Fruit fly (Drosophila melanogaster) whole organism, embryonic: Measurements from ENCODE around the gene sing.
A peak's percentile ranks its signal among the peaks of the same experiment; 100 is the strongest.

ENCODE experiments used
- Abd-B ChIP-seq: fragments of 200-800 bp; sonication (Bioruptor generic); optimal IDR thresholded peaks from 2 replicates; lab custom pipeline; 2018; ENCODE audit warnings: missing biosample characterization, mild to moderate bottlenecking, missing genetic modification characterization, moderate library complexity
- Adf1 ChIP-seq: fragments of 200-800 bp; sonication (Bioruptor generic); IDR thresholded peaks from 2 replicates; pipeline ENCODE4 v1.3.6; 2022; ENCODE audit warnings: missing biosample characterization, missing genetic modification characterization
- Aef1 ChIP-seq: fragments of 200-800 bp; sonication (Bioruptor generic); IDR thresholded peaks from 3 replicates; pipeline ENCODE4 v1.3.6; 2022; ENCODE audit warnings: missing biosample characterization, missing genetic modification characterization
- Atf6 ChIP-seq: fragments of 200-800 bp; sonication (Bioruptor generic); IDR thresholded peaks from 2 replicates; pipeline ENCODE4 v1.3.6; 2022; ENCODE audit warnings: missing biosample characterization, missing genetic modification characterization
- CG13296 ChIP-seq: fragments of 200-800 bp; sonication (Bioruptor generic); optimal IDR thresholded peaks from 3 replicates; lab custom pipeline; 2018; ENCODE audit warnings: missing biosample characterization, mild to moderate bottlenecking, missing genetic modification characterization
- CG14710 ChIP-seq: fragments of 200-800 bp; sonication (Bioruptor generic); optimal IDR thresholded peaks from 3 replicates; lab custom pipeline; 2019; ENCODE audit warnings: missing biosample characterization, mild to moderate bottlenecking, missing genetic modification characterization, moderate library complexity
- CG15696 ChIP-seq: fragments of 200-800 bp; sonication (Bioruptor generic); optimal IDR thresholded peaks from 2 replicates; lab custom pipeline; 2019; ENCODE audit warnings: missing biosample characterization, mild to moderate bottlenecking, missing genetic modification characterization, moderate library complexity
- CG17359 ChIP-seq: fragments of 200-800 bp; sonication (Bioruptor generic); optimal IDR thresholded peaks from 3 replicates; lab custom pipeline; 2018; ENCODE audit warnings: missing biosample characterization, mild to moderate bottlenecking, missing genetic modification characterization, moderate library complexity
- CG17829 ChIP-seq: fragments of 200-800 bp; optimal IDR thresholded peaks from 2 replicates; lab custom pipeline; 2019; ENCODE audit warnings: missing biosample characterization, mild to moderate bottlenecking, missing genetic modification characterization, moderate library complexity
- CG30020 ChIP-seq: fragments of 200-800 bp; optimal IDR thresholded peaks from 2 replicates; lab custom pipeline; 2019; ENCODE audit warnings: missing biosample characterization, mild to moderate bottlenecking, missing genetic modification characterization, moderate library complexity
- CG30431 ChIP-seq: fragments of 200-800 bp; sonication (Bioruptor generic); optimal IDR thresholded peaks from 2 replicates; lab custom pipeline; 2017; ENCODE audit warnings: missing biosample characterization, missing genetic modification characterization
- CG3065 ChIP-seq: fragments of 200-800 bp; sonication (Bioruptor generic); optimal IDR thresholded peaks from 2 replicates; lab custom pipeline; 2016; ENCODE audit warnings: missing biosample characterization, missing genetic modification characterization
- CG31441 ChIP-seq: fragments of 200-800 bp; sonication (Bioruptor generic); IDR thresholded peaks from 2 replicates; pipeline ENCODE4 v1.3.6; 2022; ENCODE audit warnings: missing biosample characterization, missing genetic modification characterization
- CG3281 ChIP-seq: fragments of 200-800 bp; sonication (Bioruptor generic); optimal IDR thresholded peaks from 3 replicates; lab custom pipeline; 2017; ENCODE audit warnings: missing biosample characterization, mild to moderate bottlenecking, missing genetic modification characterization
- CG34376 ChIP-seq: fragments of 200-800 bp; sonication (Bioruptor generic); optimal IDR thresholded peaks from 2 replicates; lab custom pipeline; 2018; ENCODE audit warnings: missing biosample characterization, mild to moderate bottlenecking, missing genetic modification characterization
- CG3838 ChIP-seq: fragments of 200-800 bp; sonication (Bioruptor generic); optimal IDR thresholded peaks from 3 replicates; lab custom pipeline; 2016; ENCODE audit warnings: missing biosample characterization, missing genetic modification characterization
- CG4820 ChIP-seq: fragments of 200-800 bp; sonication (Bioruptor generic); optimal IDR thresholded peaks from 3 replicates; lab custom pipeline; 2016; ENCODE audit warnings: missing biosample characterization, missing genetic modification characterization
- CG6854 ChIP-seq: fragments of 200-800 bp; sonication (Bioruptor generic); optimal IDR thresholded peaks from 3 replicates; lab custom pipeline; 2017; ENCODE audit warnings: missing biosample characterization, mild to moderate bottlenecking, missing genetic modification characterization
- CG7357 ChIP-seq: fragments of 200-800 bp; sonication (Bioruptor generic); IDR thresholded peaks from 3 replicates; pipeline ENCODE4 v1.3.6; 2022; ENCODE audit warnings: missing biosample characterization, missing genetic modification characterization
- CG8290 ChIP-seq, 3 experiments: fragments of 200-800 bp; sonication (Bioruptor generic); optimal IDR thresholded peaks; 2 replicates each; lab custom pipeline; 2016 to 2019; ENCODE audit warnings: missing biosample characterization in 3 of 3, missing genetic modification characterization in 3 of 3, mild to moderate bottlenecking in 2 of 3, moderate library complexity in 1 of 3
- CG9437 ChIP-seq: fragments of 200-800 bp; sonication (Bioruptor generic); optimal IDR thresholded peaks from 2 replicates; lab custom pipeline; 2018; ENCODE audit warnings: missing biosample characterization, mild to moderate bottlenecking, missing genetic modification characterization
- CG9609 ChIP-seq: fragments of 200-800 bp; sonication (Bioruptor generic); optimal IDR thresholded peaks from 3 replicates; lab custom pipeline; 2016; ENCODE audit warnings: missing biosample characterization, missing genetic modification characterization
- CTCF ChIP-seq: fragments of 200-800 bp; sonication (Bioruptor generic); optimal IDR thresholded peaks from 2 replicates; lab custom pipeline; 2017; ENCODE audit warnings: missing biosample characterization, mild to moderate bottlenecking, missing genetic modification characterization, moderate library complexity
- Dip3 ChIP-seq: fragments of 200-800 bp; sonication (Bioruptor generic); optimal IDR thresholded peaks from 3 replicates; lab custom pipeline; 2016; ENCODE audit warnings: missing biosample characterization, missing genetic modification characterization
- Drgx ChIP-seq: fragments of 200-800 bp; sonication (Bioruptor generic); IDR thresholded peaks from 2 replicates; pipeline ENCODE4 v1.3.6; 2022; ENCODE audit warnings: missing biosample characterization, missing genetic modification characterization
- Ets97D ChIP-seq: fragments of 200-800 bp; sonication (Bioruptor generic); optimal IDR thresholded peaks from 3 replicates; lab custom pipeline; 2016; ENCODE audit warnings: missing biosample characterization, missing genetic modification characterization
- Gsc ChIP-seq: fragments of 200-800 bp; sonication (Bioruptor generic); IDR thresholded peaks from 2 replicates; pipeline ENCODE4 v1.3.6; 2022; ENCODE audit warnings: missing biosample characterization, missing genetic modification characterization
- Hmr ChIP-seq: fragments of 200-800 bp; sonication (Bioruptor generic); optimal IDR thresholded peaks from 3 replicates; lab custom pipeline; 2017; ENCODE audit warnings: mild to moderate bottlenecking, missing biosample characterization, missing genetic modification reagents, missing genetic modification characterization
- Hr51 ChIP-seq, 2 experiments: fragments of 200-800 bp; sonication (Bioruptor generic); optimal IDR thresholded peaks; 2 replicates in 1 of 2; 3 replicates in 1 of 2; lab custom pipeline; 2016 to 2018; ENCODE audit warnings: missing biosample characterization in 2 of 2, missing genetic modification characterization in 2 of 2, mild to moderate bottlenecking in 1 of 2, moderate library complexity in 1 of 2
- Max ChIP-seq: fragments of 200-800 bp; sonication (Bioruptor generic); optimal IDR thresholded peaks from 2 replicates; lab custom pipeline; 2016; ENCODE audit warnings: missing biosample characterization, mild to moderate bottlenecking, missing genetic modification characterization
- Med ChIP-seq: fragments of 200-800 bp; sonication (Bioruptor generic); peaks from one replicate; lab custom pipeline; 2016; ENCODE audit warnings: missing biosample characterization, missing genetic modification characterization, mild to moderate bottlenecking, inconsistent platforms, moderate library complexity
- Myb ChIP-seq: fragments of 200-800 bp; sonication (Bioruptor generic); optimal IDR thresholded peaks from 2 replicates; lab custom pipeline; 2016; ENCODE audit warnings: missing biosample characterization, missing genetic modification characterization
- Nf-YC ChIP-seq: fragments of 200-800 bp; optimal IDR thresholded peaks from 3 replicates; lab custom pipeline; 2019; ENCODE audit warnings: missing biosample characterization, mild to moderate bottlenecking, missing genetic modification characterization, moderate library complexity
- Rx ChIP-seq: fragments of 200-800 bp; sonication (Bioruptor generic); IDR thresholded peaks from 2 replicates; pipeline ENCODE4 v1.3.6; 2022; ENCODE audit warnings: missing biosample characterization, missing genetic modification characterization
- Sin3A ChIP-seq: fragments of >200 bp; optimal IDR thresholded peaks from 2 replicates; lab custom pipeline; 2018
- aop ChIP-seq: fragments of 200-800 bp; sonication (Bioruptor generic); IDR thresholded peaks from 2 replicates; pipeline ENCODE4 v1.3.6; 2022; ENCODE audit warnings: missing biosample characterization, missing genetic modification characterization
- br ChIP-seq: fragments of >200 bp; optimal IDR thresholded peaks from 2 replicates; lab custom pipeline; 2017
- bsh ChIP-seq, 2 experiments: fragments of 200-800 bp; sonication (Bioruptor generic); optimal IDR thresholded peaks; 2 replicates each; lab custom pipeline; 2017 to 2018; ENCODE audit warnings: mild to moderate bottlenecking in 2 of 2, missing biosample characterization in 2 of 2, missing genetic modification characterization in 2 of 2, moderate library complexity in 1 of 2
- da ChIP-seq: fragments of 200-800 bp; sonication (Bioruptor generic); optimal IDR thresholded peaks from 2 replicates; lab custom pipeline; 2016; ENCODE audit warnings: missing biosample characterization, missing genetic modification characterization
- dati ChIP-seq: fragments of 200-800 bp; sonication (Bioruptor generic); IDR thresholded peaks from 2 replicates; pipeline ENCODE4 v1.3.6; 2022; ENCODE audit warnings: missing biosample characterization, missing genetic modification characterization
- emc ChIP-seq: fragments of 200-800 bp; sonication (Bioruptor generic); optimal IDR thresholded peaks from 2 replicates; lab custom pipeline; 2016; ENCODE audit warnings: missing biosample characterization, missing genetic modification characterization
- en ChIP-seq: fragments of 200-800 bp; sonication (Bioruptor generic); optimal IDR thresholded peaks from 2 replicates; lab custom pipeline; 2016; ENCODE audit warnings: missing biosample characterization, missing genetic modification characterization
- onecut ChIP-seq: fragments of 200-800 bp; sonication (Bioruptor generic); IDR thresholded peaks from 2 replicates; pipeline ENCODE4 v1.3.6; 2022; ENCODE audit warnings: missing biosample characterization, missing genetic modification characterization
- prd ChIP-seq, 3 experiments: fragments of >200 bp in 2 of 3; fragments of 200-800 bp in 1 of 3; sonication (Bioruptor generic) in 1 of 3; optimal IDR thresholded peaks in 2 of 3; IDR thresholded peaks in 1 of 3; 2 replicates in 2 of 3; 3 replicates in 1 of 3; pipeline versions ENCODE4 v1.3.6 to Lab custom; 2017 to 2022; ENCODE audit warnings: missing biosample characterization in 1 of 3, missing genetic modification characterization in 1 of 3
- shn ChIP-seq: fragments of 200-800 bp; sonication (Bioruptor generic); optimal IDR thresholded peaks from 3 replicates; lab custom pipeline; 2016; ENCODE audit warnings: missing biosample characterization, missing genetic modification characterization
- sna ChIP-seq: fragments of 200-800 bp; sonication (Bioruptor generic); IDR thresholded peaks from 2 replicates; pipeline ENCODE4 v1.3.6; 2022; ENCODE audit warnings: missing biosample characterization, missing genetic modification characterization; ENCODE audit not compliant: partially characterized antibody
- so ChIP-seq: fragments of 200-800 bp; sonication (Bioruptor generic); IDR thresholded peaks from 3 replicates; pipeline ENCODE4 v1.3.6; 2022; ENCODE audit warnings: missing biosample characterization, missing genetic modification characterization
- twi ChIP-seq: fragments of 200-800 bp; optimal IDR thresholded peaks from 2 replicates; lab custom pipeline; 2019; ENCODE audit warnings: missing biosample characterization, mild to moderate bottlenecking, missing genetic modification characterization, moderate library complexity
- vvl ChIP-seq: fragments of 200-800 bp; sonication (Bioruptor generic); IDR thresholded peaks from 2 replicates; pipeline ENCODE4 v1.3.6; 2022; ENCODE audit warnings: missing biosample characterization, missing genetic modification characterization
- wdn ChIP-seq: fragments of 200-800 bp; sonication (Bioruptor generic); IDR thresholded peaks from 2 replicates; pipeline ENCODE4 v1.3.6; 2022; ENCODE audit warnings: missing biosample characterization, missing genetic modification characterization
- zf30C ChIP-seq: fragments of 200-800 bp; sonication (Bioruptor generic); optimal IDR thresholded peaks from 3 replicates; lab custom pipeline; 2018; ENCODE audit warnings: missing biosample characterization, mild to moderate bottlenecking, missing genetic modification characterization
- zfh2 ChIP-seq: fragments of 200-800 bp; sonication (Bioruptor generic); optimal IDR thresholded peaks from 2 replicates; lab custom pipeline; 2016; ENCODE audit warnings: missing biosample characterization, missing genetic modification characterization

The sing gene

dm6 chrX:16691440-16691839, 12.3 kb downstream of the sing start (continued):
- peak; percentile 61 for TF ChIP-seq Hmr (GFP tag; lab: Kevin White, UChicago)
- peak; percentile 80 for TF ChIP-seq aop (GFP tag; lab: Robert Waterston, UW)
- peak; percentile 83 for TF ChIP-seq CG14710
- peak; percentile 87 for TF ChIP-seq CG4820
- TF ChIP-seq CG3281 (GFP tag; lab: Kevin White, UChicago), result peak; percentile 52
- peak; percentile 86 for TF ChIP-seq so (GFP tag; lab: Robert Waterston, UW)
- peak; percentile 66 for TF ChIP-seq Dip3 (GFP tag; lab: Kevin White, UChicago)
- TF ChIP-seq onecut (GFP tag; lab: Robert Waterston, UW), result peak; percentile 84
- peak; percentile 1 for TF ChIP-seq Nf-YC
- peak; percentile 49 for TF ChIP-seq CTCF (GFP tag; lab: Kevin White, UChicago)
- TF ChIP-seq wdn (GFP tag; lab: Robert Waterston, UW), result peak; percentile 54; the same call in 1 of the 2 replicates
- TF ChIP-seq Med (GFP tag; lab: Kevin White, UChicago), result peak; percentile 98
- peak; percentile 18 for TF ChIP-seq CG6854 (GFP tag; lab: Kevin White, UChicago)
- TF ChIP-seq Abd-B (GFP tag; lab: Kevin White, UChicago), result peak; percentile 76
- TF ChIP-seq br (lab: Kevin White, UChicago), result no peak
- peak; percentile 66; the same call in 1 of the 2 replicates for TF ChIP-seq Atf6 (GFP tag; lab: Robert Waterston, UW)
- TF ChIP-seq Sin3A, result no peak
- peak; percentile 76 for TF ChIP-seq CG7357
- peak; percentile 89 for TF ChIP-seq CG17359
- TF ChIP-seq CG15696 (tag; lab: Kevin White, UChicago), result peak; percentile 50
- peak; percentile 29 for TF ChIP-seq da (GFP tag; lab: Kevin White, UChicago)
- TF ChIP-seq Ets97D (GFP tag; lab: Kevin White, UChicago), result peak; percentile 57
- peak; percentile 38 for TF ChIP-seq CG30020 (tag; lab: Kevin White, UChicago)
- no peak for TF ChIP-seq zf30C (GFP tag; lab: Kevin White, UChicago)
- peak; percentile 91 for TF ChIP-seq vvl
- TF ChIP-seq CG3838, result peak; percentile 59
- TF ChIP-seq Gsc (GFP tag; lab: Robert Waterston, UW), result peak; percentile 71
- TF ChIP-seq CG8290 (GFP tag; optimal IDR thresholded peaks at IDR 0.05; lab: Kevin White, UChicago), result peak; percentile 65
- TF ChIP-seq CG8290 (tag; optimal IDR thresholded peaks at IDR 0.05; lab: Kevin White, UChicago), result peak in 1 of 2 experiments; percentile 88
- peak; percentile 68 for TF ChIP-seq twi (tag; lab: Kevin White, UChicago)
- peak; percentile 58 to 83 for TF ChIP-seq Hr51 (GFP tag; optimal IDR thresholded peaks at IDR 0.05; lab: Kevin White, UChicago)
- peak; percentile 89 for TF ChIP-seq Rx (GFP tag; lab: Robert Waterston, UW)
- peak; percentile 65 for TF ChIP-seq CG3065 (GFP tag; lab: Kevin White, UChicago)
- TF ChIP-seq Myb, result peak; percentile 64
- peak; percentile 86 for TF ChIP-seq CG31441 (GFP tag; lab: Robert Waterston, UW)
- peak; percentile 64 for TF ChIP-seq en (GFP tag; lab: Kevin White, UChicago)
- TF ChIP-seq bsh (GFP tag; optimal IDR thresholded peaks at IDR 0.05; lab: Kevin White, UChicago), result peak; percentile 40 to 95
- TF ChIP-seq CG9609 (GFP tag; lab: Kevin White, UChicago), result peak; percentile 82
- TF ChIP-seq sna (GFP tag; lab: Robert Waterston, UW), result no peak
- peak; percentile 61 for TF ChIP-seq CG13296 (GFP tag; lab: Kevin White, UChicago)
- no peak for TF ChIP-seq prd (optimal IDR thresholded peaks at IDR 0.05; lab: Kevin White, UChicago)
- peak; percentile 91 for TF ChIP-seq prd (GFP tag; IDR thresholded peaks at IDR 0.05; lab: Robert Waterston, UW)
- TF ChIP-seq CG17829 (tag; lab: Kevin White, UChicago), result peak; percentile 86
- TF ChIP-seq shn (GFP tag; lab: Kevin White, UChicago), result peak; percentile 74
- peak; percentile 90 for TF ChIP-seq Drgx
- no peak; the same call in 1 of the 2 replicates for TF ChIP-seq Adf1
- peak; percentile 56 for TF ChIP-seq Max (GFP tag; lab: Kevin White, UChicago)
- peak; percentile 80 for TF ChIP-seq Aef1 (GFP tag; lab: Robert Waterston, UW)
- peak; percentile 83 for TF ChIP-seq dati (GFP tag; lab: Robert Waterston, UW)
- TF ChIP-seq CG34376 (GFP tag; lab: Kevin White, UChicago), result no peak
- TF ChIP-seq zfh2 (GFP tag; lab: Kevin White, UChicago), result peak; percentile 33
- peak; percentile 49 for TF ChIP-seq emc (GFP tag; lab: Kevin White, UChicago)
- peak; percentile 74 for TF ChIP-seq CG30431 (GFP tag; lab: Kevin White, UChicago)
- peak; percentile 61 for TF ChIP-seq CG9437 (GFP tag; lab: Kevin White, UChicago)
